Fruit fly (Drosophila melanogaster): ENCODE results near the gene CG12689.

The CG12689 gene

dm6 chrX:7558646-7559045, 27.3 kb downstream of the CG12689 start (continued):
- TF ChIP-seq Taf1 (GFP tag; IDR thresholded peaks at IDR 0.05) = no peak
- no peak for TF ChIP-seq CG33213 (GFP tag; optimal IDR thresholded peaks at IDR 0.05)
- no peak for TF ChIP-seq CHES-1-like (GFP tag; optimal IDR thresholded peaks at IDR 0.05)

dm6 chrX:7557652-7558051, 28.3 kb downstream of the CG12689 start:
- no peak for TF ChIP-seq fd64A (GFP tag; optimal IDR thresholded peaks at IDR 0.05)
- peak; percentile 22 for TF ChIP-seq Ets65A (GFP tag)
- no peak for TF ChIP-seq ac (GFP tag; optimal IDR thresholded peaks at IDR 0.05)

- TF ChIP-seq zf30C (GFP tag; optimal IDR thresholded peaks at IDR 0.05) (peak; percentile 55), Nf-YC (tag; optimal IDR thresholded peaks at IDR 0.05) (no peak), CG8924 (tag; optimal IDR thresholded peaks at IDR 0.05) (peak; percentile 9), CG11456 (GFP tag; IDR thresholded peaks at IDR 0.05) (no peak), zfh1 (GFP tag; IDR thresholded peaks at IDR 0.05) (peak; percentile 70; the same call in 1 of the 3 replicates), CG9727 (GFP tag; optimal IDR thresholded peaks at IDR 0.05) (peak; percentile 48), zen (tag; optimal IDR thresholded peaks at IDR 0.05) (peak; percentile 32), Pdp1 (GFP tag; optimal IDR thresholded peaks at IDR 0.05) (peak in 1 of 2 experiments; percentile 2), CG4424 (GFP tag; optimal IDR thresholded peaks at IDR 0.05) (peak; percentile 43), CG30403 (GFP tag; optimal IDR thresholded peaks at IDR 0.05) (peak; percentile 18), CG4360 (GFP tag; IDR thresholded peaks at IDR 0.05) (no peak), bsh (GFP tag; optimal IDR thresholded peaks at IDR 0.05) (peak in 1 of 2 experiments; percentile 65), D19A (tag; optimal IDR thresholded peaks at IDR 0.05) (peak; percentile 30), dan (GFP tag; IDR thresholded peaks at IDR 0.05) (0 out of 2 replicates have a peak, but pooled peaks have one; percentile 11), nmo (GFP tag; optimal IDR thresholded peaks at IDR 0.05) (peak; percentile 34), chif (GFP tag; optimal IDR thresholded peaks at IDR 0.05) (peak in 1 of 2 experiments; percentile 8), Blimp-1 (GFP tag; optimal IDR thresholded peaks at IDR 0.05) (peak; percentile 42), schlank (tag; optimal IDR thresholded peaks at IDR 0.05) (no peak), CG18262 (tag; optimal IDR thresholded peaks at IDR 0.05) (peak; percentile 57), trem (tag; optimal IDR thresholded peaks at IDR 0.05) (peak; percentile 24), CG17829 (tag; optimal IDR thresholded peaks at IDR 0.05) (peak; percentile 39), sens (GFP tag) (peak; percentile 78), CG10959 (GFP tag; IDR thresholded peaks at IDR 0.05) (0 out of 2 replicates have a peak, but pooled peaks have one; percentile 30), CG1603 (tag; optimal IDR thresholded peaks at IDR 0.05) (peak; percentile 56), unpg (GFP tag; optimal IDR thresholded peaks at IDR 0.05) (peak; percentile 18), CG10209 (GFP tag; optimal IDR thresholded peaks at IDR 0.05) (peak; percentile 10), Dref (GFP tag; IDR thresholded peaks at IDR 0.05) (no peak), Atf3 (GFP tag; optimal IDR thresholded peaks at IDR 0.05) (no peak), phol (tag; optimal IDR thresholded peaks at IDR 0.05) (peak; percentile 58), CG14710 (tag; optimal IDR thresholded peaks at IDR 0.05) (peak; percentile 54), mirr (GFP tag; optimal IDR thresholded peaks at IDR 0.05) (no peak), CG10267 (tag; optimal IDR thresholded peaks at IDR 0.05) (peak; percentile 33), CG13775 (GFP tag; optimal IDR thresholded peaks at IDR 0.05) (peak; percentile 7), CG17361 (GFP tag; IDR thresholded peaks at IDR 0.05) (0 out of 3 replicates have a peak, but pooled peaks have one; percentile 44), CG2889 (GFP tag; IDR thresholded peaks at IDR 0.05) (no peak), CG4820 (GFP tag; optimal IDR thresholded peaks at IDR 0.05) (peak; percentile 28), dmrt11E (tag; optimal IDR thresholded peaks at IDR 0.05) (peak; percentile 55), Spps (tag; optimal IDR thresholded peaks at IDR 0.05) (peak; percentile 22), prd (optimal IDR thresholded peaks at IDR 0.05) (no peak), prd (GFP tag; IDR thresholded peaks at IDR 0.05) (peak; percentile 56; the same call in 2 of the 3 replicates), CG2678 (tag; optimal IDR thresholded peaks at IDR 0.05) (peak; percentile 27)
Observed at dm6 chrX:7556270-7556669, 29.7 kb downstream of the CG12689 start.
